Worm (Caenorhabditis elegans) whole organism, L3 larva: ENCODE data around the gene F41C3.1.

Source experiments
- R02D3.7 ChIP-seq: fragments of 150-350 bp; optimal IDR thresholded peaks from 2 replicates; lab custom pipeline; 2014; ENCODE audit warnings: missing biosample characterization, missing genetic modification characterization
- ZK546.5 ChIP-seq: sonication (generic microtip); optimal IDR thresholded peaks from 2 replicates; lab custom pipeline; 2017; ENCODE audit warnings: missing biosample characterization, missing genetic modification characterization
- aly-2 ChIP-seq: fragments of 150-350 bp; optimal IDR thresholded peaks from 2 replicates; lab custom pipeline; 2014; ENCODE audit warnings: missing biosample characterization, missing genetic modification characterization
- ama-1 ChIP-seq: fragments of 150-350 bp; optimal IDR thresholded peaks from 2 replicates; lab custom pipeline; 2018
- ceh-16 ChIP-seq: sonication (generic microtip); optimal IDR thresholded peaks from 2 replicates; lab custom pipeline; 2017; ENCODE audit warnings: missing biosample characterization, missing genetic modification characterization
- ceh-82 ChIP-seq: fragments of 150-350 bp; optimal IDR thresholded peaks from 2 replicates; lab custom pipeline; 2014; ENCODE audit warnings: missing biosample characterization, missing genetic modification characterization
- daf-12 ChIP-seq: fragments of 150-350 bp; optimal IDR thresholded peaks from 2 replicates; lab custom pipeline; 2014; ENCODE audit warnings: missing biosample characterization, missing genetic modification reagents, missing genetic modification characterization
- elt-1 ChIP-seq: fragments of 150-350 bp; optimal IDR thresholded peaks from 2 replicates; lab custom pipeline; 2014; ENCODE audit warnings: missing biosample characterization, missing genetic modification characterization
- elt-2 ChIP-seq: sonication (generic microtip); optimal IDR thresholded peaks from 2 replicates; lab custom pipeline; 2016; ENCODE audit warnings: missing genetic modification reagents, mild to moderate bottlenecking, missing genetic modification characterization, missing compliant biosample characterization
- elt-3 ChIP-seq, 3 experiments: fragments of 150-350 bp in 1 of 3; sonication (generic microtip) in 2 of 3; optimal IDR thresholded peaks; 2 replicates in 2 of 3; 4 replicates in 1 of 3; lab custom pipeline; 2014 to 2017; ENCODE audit warnings: missing biosample characterization in 3 of 3, missing genetic modification characterization in 3 of 3
- eor-1 ChIP-seq, 2 experiments: fragments of 150-350 bp; optimal IDR thresholded peaks; 2 replicates each; lab custom pipeline; 2014 to 2018; ENCODE audit warnings: missing biosample characterization in 2 of 2, missing genetic modification characterization in 2 of 2
- fkh-2 ChIP-seq: fragments of 150-350 bp; optimal IDR thresholded peaks from 2 replicates; lab custom pipeline; 2014; ENCODE audit warnings: missing biosample characterization, missing genetic modification reagents, missing genetic modification characterization
- fos-1 ChIP-seq: fragments of 150-350 bp; optimal IDR thresholded peaks from 2 replicates; lab custom pipeline; 2014; ENCODE audit warnings: missing biosample characterization, missing genetic modification characterization
- jun-1 ChIP-seq: fragments of 150-350 bp; optimal IDR thresholded peaks from 2 replicates; lab custom pipeline; 2014; ENCODE audit warnings: missing biosample characterization, missing genetic modification reagents, missing genetic modification characterization
- lsy-12 ChIP-seq: sonication (generic microtip); optimal IDR thresholded peaks from 2 replicates; lab custom pipeline; 2016; ENCODE audit warnings: mild to moderate bottlenecking, missing genetic modification characterization, missing compliant biosample characterization
- mml-1 ChIP-seq: fragments of 150-350 bp; sonication (generic microtip); optimal IDR thresholded peaks from 3 replicates; lab custom pipeline; 2014; ENCODE audit warnings: missing biosample characterization, missing genetic modification characterization
- nhr-11 ChIP-seq: fragments of 150-350 bp; optimal IDR thresholded peaks from 2 replicates; lab custom pipeline; 2014; ENCODE audit warnings: missing biosample characterization, missing genetic modification characterization
- nhr-12 ChIP-seq: fragments of 150-350 bp; optimal IDR thresholded peaks from 2 replicates; lab custom pipeline; 2014; ENCODE audit warnings: missing biosample characterization, missing genetic modification characterization
- nhr-237 ChIP-seq: fragments of 150-350 bp; optimal IDR thresholded peaks from 2 replicates; lab custom pipeline; 2014; ENCODE audit warnings: missing biosample characterization, missing genetic modification characterization
- nhr-25 ChIP-seq: sonication (generic microtip); optimal IDR thresholded peaks from 2 replicates; lab custom pipeline; 2017; ENCODE audit warnings: missing biosample characterization, missing genetic modification characterization
- nhr-43 ChIP-seq: sonication (generic microtip); optimal IDR thresholded peaks from 2 replicates; lab custom pipeline; 2016; ENCODE audit warnings: mild to moderate bottlenecking, missing genetic modification characterization, missing compliant biosample characterization; ENCODE audit not compliant: poor library complexity, severe bottlenecking
- nhr-67 ChIP-seq: fragments of 150-350 bp; optimal IDR thresholded peaks from 2 replicates; lab custom pipeline; 2014; ENCODE audit warnings: missing biosample characterization, missing genetic modification characterization
- nhr-76 ChIP-seq: fragments of 150-350 bp; sonication (generic microtip); optimal IDR thresholded peaks from 5 replicates; lab custom pipeline; 2014; ENCODE audit warnings: missing biosample characterization, missing genetic modification characterization
- pha-4 ChIP-seq: fragments of 150-350 bp; optimal IDR thresholded peaks from 2 replicates; lab custom pipeline; 2014; ENCODE audit warnings: missing biosample characterization, missing genetic modification reagents, missing genetic modification characterization
- pqm-1 ChIP-seq: fragments of 150-350 bp; optimal IDR thresholded peaks from 2 replicates; lab custom pipeline; 2017; ENCODE audit warnings: missing biosample characterization, missing genetic modification characterization, inconsistent platforms
- snpc-4 ChIP-seq: fragments of 150-350 bp; optimal IDR thresholded peaks from 2 replicates; lab custom pipeline; 2014; ENCODE audit warnings: missing biosample characterization, missing genetic modification characterization
- tbx-2 ChIP-seq: sonication (generic microtip); optimal IDR thresholded peaks from 2 replicates; lab custom pipeline; 2016; ENCODE audit warnings: mild to moderate bottlenecking, missing genetic modification characterization, missing compliant biosample characterization
- unc-39 ChIP-seq: sonication (generic microtip); optimal IDR thresholded peaks from 4 replicates; lab custom pipeline; 2017; ENCODE audit warnings: missing biosample characterization, missing genetic modification characterization
- ztf-11 ChIP-seq: fragments of 150-350 bp; optimal IDR thresholded peaks from 2 replicates; lab custom pipeline; 2014; ENCODE audit warnings: missing biosample characterization, missing genetic modification characterization

Gene F41C3.1

DNA sequence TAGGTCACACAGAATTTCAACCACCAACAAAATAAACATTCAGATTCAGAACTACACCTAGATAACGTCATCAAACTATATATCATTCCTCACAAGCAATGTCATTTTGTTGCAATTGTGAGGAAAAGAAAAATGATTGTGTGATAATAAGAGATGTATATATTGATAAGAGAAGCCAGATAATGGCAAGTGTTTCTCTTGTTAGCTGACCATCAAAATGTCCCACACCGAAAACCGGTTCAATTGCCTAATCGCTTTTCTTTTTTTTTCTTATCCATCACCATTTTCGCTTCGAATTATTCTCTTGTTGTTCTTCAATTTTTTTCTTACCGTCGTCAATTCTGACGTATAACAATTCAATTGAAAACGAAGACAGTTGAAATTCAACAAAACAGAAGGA is 20.3 kb downstream of the F41C3.1 start (continued):
- no peak for TF ChIP-seq tbx-2 (tag; lab: Kevin White, UChicago)
- TF ChIP-seq eor-1 (tag; optimal IDR thresholded peaks at IDR 0.05; lab: Kevin White, UChicago) = no peak
- no peak for TF ChIP-seq pqm-1
- no peak for TF ChIP-seq fkh-2 (tag; lab: Kevin White, UChicago)
- TF ChIP-seq elt-3 (tag; optimal IDR thresholded peaks at IDR 0.05; lab: Kevin White, UChicago) = peak in 2 of 3 experiments; percentile 18 to 57
- no peak for TF ChIP-seq ztf-11 (tag; lab: Kevin White, UChicago)
- no peak for TF ChIP-seq aly-2 (tag; lab: Kevin White, UChicago)
- no peak for TF ChIP-seq nhr-67
- TF ChIP-seq nhr-237 (tag; lab: Kevin White, UChicago) = no peak
- no peak for TF ChIP-seq pha-4 (tag; lab: Kevin White, UChicago)
- no peak for TF ChIP-seq unc-39

DNA sequence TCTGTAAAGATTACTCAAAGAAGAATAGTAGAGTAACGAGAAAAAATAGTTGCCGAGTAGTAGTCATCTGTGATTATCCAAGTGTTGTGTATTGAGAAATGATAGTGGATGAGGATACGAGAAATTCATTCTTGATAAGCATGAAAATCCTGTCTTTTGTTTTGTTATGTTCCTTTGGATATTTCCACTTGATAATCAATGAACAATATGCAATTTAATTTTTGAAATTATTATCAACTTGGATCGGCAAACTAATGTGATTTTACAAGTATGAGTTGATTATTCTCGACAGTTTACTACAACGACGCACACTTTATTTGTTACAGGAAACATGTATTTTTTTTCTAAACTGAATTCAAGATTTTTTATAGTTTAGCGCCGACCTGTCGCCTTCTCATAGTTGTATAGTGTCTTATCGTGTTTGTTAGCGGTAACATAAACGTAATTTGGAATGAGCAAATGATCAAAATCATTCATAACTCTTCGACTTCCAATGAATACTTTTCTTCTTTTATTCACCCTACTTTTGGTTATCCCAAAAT is 21.9 kb downstream of the F41C3.1 start, which contains the start of the genes F26G1.9 and F26G1.10:
Gene F26G1.9 (minus strand): TSS at position 101 of the 542 bp plus-strand sequence.
Gene F26G1.10 (plus strand): TSS at position 492 of the 542 bp plus-strand sequence.
- TF ChIP-seq ama-1 (lab: Kevin White, UChicago) (no peak), nhr-11 (tag; lab: Kevin White, UChicago) (no peak), lsy-12 (tag; lab: Kevin White, UChicago) (no peak), fkh-2 (tag; lab: Kevin White, UChicago) (no peak), ZK546.5 (tag; lab: Kevin White, UChicago) (no peak), elt-2 (tag; lab: Kevin White, UChicago) (peak; percentile 23), elt-1 (tag; lab: Kevin White, UChicago) (no peak), R02D3.7 (tag; lab: Kevin White, UChicago) (no peak)

- no peak for TF ChIP-seq nhr-76 (tag; lab: Kevin White, UChicago)
- no peak for TF ChIP-seq nhr-25 (tag; lab: Kevin White, UChicago)
- TF ChIP-seq ZK546.5 (tag; lab: Kevin White, UChicago) = no peak
- TF ChIP-seq pha-4 (tag; lab: Kevin White, UChicago) = no peak
- TF ChIP-seq R02D3.7 (tag; lab: Kevin White, UChicago) = no peak
- no peak for TF ChIP-seq ztf-11 (tag; lab: Kevin White, UChicago)
- no peak for TF ChIP-seq snpc-4
- no peak for TF ChIP-seq elt-1 (tag; lab: Kevin White, UChicago)
- no peak for TF ChIP-seq ceh-16 (tag; lab: Kevin White, UChicago)
These were observed 23.7 kb downstream of the F41C3.1 start for ce11 chrII:4775802-4776201.

DNA sequence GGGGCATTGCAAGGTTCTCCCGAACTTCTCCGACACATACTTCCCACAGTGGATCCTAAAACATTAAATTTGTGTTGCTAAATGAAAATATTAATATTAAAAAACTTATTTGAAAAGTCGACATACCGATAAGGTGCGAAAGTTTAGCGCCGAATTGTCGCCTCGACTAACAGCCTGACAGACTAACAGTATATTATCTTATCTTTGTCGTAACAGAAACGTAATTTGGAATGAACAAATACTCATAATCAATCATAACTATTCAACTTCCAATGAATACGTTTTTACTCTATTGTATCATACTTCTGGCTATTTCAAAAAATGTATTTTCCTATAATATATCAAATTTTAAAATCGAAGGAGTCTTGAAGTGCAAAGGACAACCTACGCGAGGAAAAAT is 24.8 kb downstream of the F41C3.1 start, which contains the start of gene F26G1.11:
Gene F26G1.11 (plus strand): TSS at position 205 of the 400 bp plus-strand sequence.
- peak; percentile 94 for TF ChIP-seq elt-2 (tag; lab: Kevin White, UChicago)
- peak; percentile 81 for TF ChIP-seq pqm-1
- no peak for TF ChIP-seq nhr-76 (tag; lab: Kevin White, UChicago)
- TF ChIP-seq jun-1 (tag; lab: Kevin White, UChicago) = peak; percentile 24

ce11 chrII:4779753-4780152 is 27.6 kb downstream of the F41C3.1 start:
- TF ChIP-seq nhr-43 (tag; lab: Kevin White, UChicago) (no peak), pha-4 (tag; lab: Kevin White, UChicago) (peak; percentile 49)
- TF ChIP-seq, all 47 proteins: peak for 1

- TF ChIP-seq nhr-25 (tag; lab: Kevin White, UChicago) (no peak), fos-1 (tag; lab: Kevin White, UChicago) (no peak), fkh-2 (tag; lab: Kevin White, UChicago) (no peak), nhr-12 (no peak), daf-12 (tag; lab: Kevin White, UChicago) (no peak), ceh-82 (tag; lab: Kevin White, UChicago) (no peak), ama-1 (lab: Kevin White, UChicago) (no peak), mml-1 (tag; lab: Kevin White, UChicago) (no peak), aly-2 (tag; lab: Kevin White, UChicago) (no peak), R02D3.7 (tag; lab: Kevin White, UChicago) (no peak), unc-39 (no peak)
These were observed 32.3 kb downstream of the F41C3.1 start, which contains the start of gene nep-12 for ce11 chrII:4784436-4784835. Gene nep-12, minus strand, starts transcription at chrII:4784536.
